Worm (Caenorhabditis elegans) whole organism, L2 larva: ENCODE data around the gene ire-1.

Experiments used
- C34F6.9 ChIP-seq: fragments of 150-350 bp; optimal IDR thresholded peaks from 2 replicates; lab custom pipeline; 2014; ENCODE audit warnings: missing biosample characterization, missing genetic modification characterization
- F13H6.1 ChIP-seq: sonication (generic microtip); optimal IDR thresholded peaks from 2 replicates; lab custom pipeline; 2016; ENCODE audit warnings: missing genetic modification characterization, missing compliant biosample characterization
- Y55F3AM.14 ChIP-seq: fragments of 200-800 bp; sonication (Bioruptor generic); optimal IDR thresholded peaks from 2 replicates; lab custom pipeline; 2018; ENCODE audit warnings: mild to moderate bottlenecking, missing genetic modification characterization, missing compliant biosample characterization
- alr-1 ChIP-seq: fragments of 150-350 bp; optimal IDR thresholded peaks from 2 replicates; lab custom pipeline; 2014; ENCODE audit warnings: missing biosample characterization, missing genetic modification characterization
- aly-2 ChIP-seq: fragments of 150-350 bp; optimal IDR thresholded peaks from 2 replicates; lab custom pipeline; 2014; ENCODE audit warnings: missing biosample characterization, missing genetic modification characterization
- ama-1 ChIP-seq: fragments of 150-350 bp; optimal IDR thresholded peaks from 2 replicates; lab custom pipeline; 2018; ENCODE audit warnings: inconsistent platforms
- blmp-1 ChIP-seq: sonication (generic microtip); optimal IDR thresholded peaks from 2 replicates; lab custom pipeline; 2017; ENCODE audit warnings: missing genetic modification characterization, mild to moderate bottlenecking, missing compliant biosample characterization, antibody characterized with exemption, moderate library complexity; ENCODE audit not compliant: insufficient read depth
- ceh-16 ChIP-seq: fragments of 150-350 bp; optimal IDR thresholded peaks from 2 replicates; lab custom pipeline; 2014; ENCODE audit warnings: missing biosample characterization, missing genetic modification characterization
- ceh-82 ChIP-seq: fragments of 150-350 bp; optimal IDR thresholded peaks from 2 replicates; lab custom pipeline; 2014; ENCODE audit warnings: missing biosample characterization, missing genetic modification characterization
- dmd-4 ChIP-seq: sonication (generic microtip); optimal IDR thresholded peaks from 2 replicates; lab custom pipeline; 2017; ENCODE audit warnings: missing biosample characterization, missing genetic modification characterization
- egl-27 ChIP-seq: sonication (generic microtip); optimal IDR thresholded peaks from 3 replicates; lab custom pipeline; 2017; ENCODE audit warnings: missing biosample characterization, missing genetic modification reagents, missing genetic modification characterization
- elt-1 ChIP-seq: fragments of 150-350 bp; optimal IDR thresholded peaks from 2 replicates; lab custom pipeline; 2014; ENCODE audit warnings: missing biosample characterization, missing genetic modification characterization
- elt-3 ChIP-seq: sonication (generic microtip); optimal IDR thresholded peaks from 2 replicates; lab custom pipeline; 2017; ENCODE audit warnings: missing biosample characterization, missing genetic modification characterization
- fos-1 ChIP-seq: fragments of 150-350 bp; optimal IDR thresholded peaks from 2 replicates; lab custom pipeline; 2014; ENCODE audit warnings: missing biosample characterization, missing genetic modification characterization
- gmeb-1 ChIP-seq: fragments of 150-350 bp; optimal IDR thresholded peaks from 2 replicates; lab custom pipeline; 2014; ENCODE audit warnings: missing biosample characterization, missing genetic modification characterization
- lin-11 ChIP-seq: fragments of 150-350 bp; sonication (generic microtip); optimal IDR thresholded peaks from 2 replicates; lab custom pipeline; 2014; ENCODE audit warnings: missing biosample characterization, missing genetic modification characterization, inconsistent platforms, mixed read lengths
- lin-13 ChIP-seq: fragments of 150-350 bp; optimal IDR thresholded peaks from 2 replicates; lab custom pipeline; 2014; ENCODE audit warnings: missing biosample characterization, missing genetic modification reagents, missing genetic modification characterization
- lin-39 ChIP-seq: fragments of 150-350 bp; optimal IDR thresholded peaks from 2 replicates; lab custom pipeline; 2014; ENCODE audit warnings: missing biosample characterization, missing genetic modification reagents, missing genetic modification characterization
- lsy-2 ChIP-seq, 2 experiments: fragments of 150-350 bp in 1 of 2; sonication (generic microtip) in 1 of 2; optimal IDR thresholded peaks; 2 replicates each; lab custom pipeline; 2014 to 2017; ENCODE audit warnings: missing biosample characterization in 2 of 2, missing genetic modification characterization in 2 of 2
- mab-5 ChIP-seq: fragments of 150-350 bp; optimal IDR thresholded peaks from 2 replicates; lab custom pipeline; 2014; ENCODE audit warnings: missing biosample characterization, missing genetic modification characterization
- mbf-1 ChIP-seq: sonication (generic microtip); optimal IDR thresholded peaks from 2 replicates; lab custom pipeline; 2017; ENCODE audit warnings: missing biosample characterization, missing genetic modification characterization
- mdl-1 ChIP-seq, 2 experiments: fragments of 150-350 bp in 1 of 2; sonication (generic microtip) in 1 of 2; optimal IDR thresholded peaks; 2 replicates each; lab custom pipeline; 2017; ENCODE audit warnings: missing biosample characterization in 2 of 2, missing genetic modification characterization in 2 of 2
- nhr-10 ChIP-seq: sonication (generic microtip); optimal IDR thresholded peaks from 2 replicates; lab custom pipeline; 2017; ENCODE audit warnings: missing biosample characterization, missing genetic modification characterization
- nhr-11 ChIP-seq: fragments of 150-350 bp; optimal IDR thresholded peaks from 2 replicates; lab custom pipeline; 2014; ENCODE audit warnings: missing biosample characterization, missing genetic modification characterization
- nhr-12 ChIP-seq: fragments of 150-350 bp; optimal IDR thresholded peaks from 2 replicates; lab custom pipeline; 2014; ENCODE audit warnings: missing biosample characterization, missing genetic modification characterization
- nhr-129 ChIP-seq: fragments of 150-350 bp; optimal IDR thresholded peaks from 2 replicates; lab custom pipeline; 2014; ENCODE audit warnings: missing biosample characterization, missing genetic modification characterization
- nhr-21 ChIP-seq: fragments of 150-350 bp; optimal IDR thresholded peaks from 2 replicates; lab custom pipeline; 2014; ENCODE audit warnings: missing biosample characterization, missing genetic modification characterization
- nhr-23 ChIP-seq: fragments of 150-350 bp; optimal IDR thresholded peaks from 2 replicates; lab custom pipeline; 2014; ENCODE audit warnings: missing biosample characterization, missing genetic modification reagents, missing genetic modification characterization
- nhr-237 ChIP-seq: fragments of 150-350 bp; optimal IDR thresholded peaks from 2 replicates; lab custom pipeline; 2014; ENCODE audit warnings: missing biosample characterization, missing genetic modification characterization
- nhr-25 ChIP-seq: fragments of 150-350 bp; sonication (generic microtip); optimal IDR thresholded peaks from 3 replicates; lab custom pipeline; 2014; ENCODE audit warnings: missing biosample characterization, missing genetic modification characterization
- nhr-6 ChIP-seq: fragments of 150-350 bp; optimal IDR thresholded peaks from 2 replicates; lab custom pipeline; 2014; ENCODE audit warnings: missing biosample characterization, missing genetic modification characterization
- nhr-77 ChIP-seq: fragments of 150-350 bp; optimal IDR thresholded peaks from 2 replicates; lab custom pipeline; 2014; ENCODE audit warnings: missing biosample characterization, missing genetic modification characterization
- peb-1 ChIP-seq: fragments of 150-350 bp; optimal IDR thresholded peaks from 2 replicates; lab custom pipeline; 2014; ENCODE audit warnings: missing biosample characterization, missing genetic modification characterization
- sem-4 ChIP-seq: fragments of 150-350 bp; optimal IDR thresholded peaks from 2 replicates; lab custom pipeline; 2014; ENCODE audit warnings: missing biosample characterization, missing genetic modification reagents, missing genetic modification characterization
- skn-1 ChIP-seq: sonication (generic microtip); optimal IDR thresholded peaks from 2 replicates; lab custom pipeline; 2017; ENCODE audit warnings: missing biosample characterization, missing genetic modification characterization
- sma-9 ChIP-seq, 2 experiments: fragments of 150-350 bp in 1 of 2; sonication (generic microtip) in 1 of 2; optimal IDR thresholded peaks; 2 replicates each; lab custom pipeline; 2014 to 2016; ENCODE audit warnings: missing genetic modification characterization in 2 of 2, mild to moderate bottlenecking in 1 of 2, missing biosample characterization in 1 of 2, missing compliant biosample characterization in 1 of 2, missing genetic modification reagents in 1 of 2, moderate library complexity in 1 of 2
- snpc-4 ChIP-seq: fragments of 150-350 bp; optimal IDR thresholded peaks from 2 replicates; lab custom pipeline; 2014; ENCODE audit warnings: missing biosample characterization, missing genetic modification characterization
- unc-39 ChIP-seq: fragments of 150-350 bp; optimal IDR thresholded peaks from 2 replicates; lab custom pipeline; 2014; ENCODE audit warnings: missing biosample characterization, missing genetic modification characterization
- unc-55 ChIP-seq: fragments of 150-350 bp; sonication (generic microtip); optimal IDR thresholded peaks from 3 replicates; lab custom pipeline; 2014; ENCODE audit warnings: missing biosample characterization, missing genetic modification reagents, missing genetic modification characterization
- unc-62 ChIP-seq: fragments of 150-350 bp; optimal IDR thresholded peaks from 2 replicates; lab custom pipeline; 2014; ENCODE audit warnings: missing biosample characterization, missing genetic modification reagents, missing genetic modification characterization
- ztf-1 ChIP-seq: fragments of 200-800 bp; sonication (Bioruptor generic); conservative IDR thresholded peaks from 2 replicates; pipeline ENCODE4 v1.3.6; 2022; ENCODE audit warnings: missing genetic modification characterization, missing compliant biosample characterization
- ztf-11 ChIP-seq: sonication (generic microtip); optimal IDR thresholded peaks from 2 replicates; lab custom pipeline; 2017; ENCODE audit warnings: missing biosample characterization, missing genetic modification characterization

The ire-1 gene

ce11 chrII:8099212-8099784 is 25.4 kb downstream of the ire-1 start:
- TF ChIP-seq nhr-10, result no peak
- TF ChIP-seq lin-39 (tag; lab: Kevin White, UChicago), result no peak
- no peak for TF ChIP-seq ztf-11
- TF ChIP-seq lsy-2 (tag; optimal IDR thresholded peaks at IDR 0.05; lab: Kevin White, UChicago), result no peak
- no peak for TF ChIP-seq unc-39 (tag; lab: Kevin White, UChicago)
- TF ChIP-seq nhr-129, result peak; percentile 52
- TF ChIP-seq skn-1 (tag; lab: Kevin White, UChicago), result no peak
- TF ChIP-seq F13H6.1, result no peak
- peak; percentile 78 for TF ChIP-seq nhr-25 (tag; lab: Kevin White, UChicago)
- no peak for TF ChIP-seq ceh-16 (tag; lab: Kevin White, UChicago)
- no peak for TF ChIP-seq mdl-1 (tag; optimal IDR thresholded peaks at IDR 0.05; lab: Kevin White, UChicago)
- TF ChIP-seq nhr-237 (tag; lab: Kevin White, UChicago), result no peak
- no peak for TF ChIP-seq nhr-21
- TF ChIP-seq alr-1 (tag; lab: Kevin White, UChicago), result no peak
- no peak for TF ChIP-seq egl-27
- TF ChIP-seq lin-11, result no peak
- TF ChIP-seq nhr-11 (tag; lab: Kevin White, UChicago), result no peak

- TF ChIP-seq F13H6.1, result no peak
- TF ChIP-seq blmp-1 (tag; lab: Kevin White, UChicago), result peak; percentile 68
Measured at ce11 chrII:8093914-8094313, 30.8 kb downstream of the ire-1 start.

ce11 chrII:8093283-8093682 is 31.4 kb downstream of the ire-1 start:
- TF ChIP-seq nhr-11 (tag; lab: Kevin White, UChicago), result no peak
- no peak for TF ChIP-seq nhr-237 (tag; lab: Kevin White, UChicago)
- no peak for TF ChIP-seq mdl-1 (tag; optimal IDR thresholded peaks at IDR 0.05; lab: Kevin White, UChicago)
- TF ChIP-seq fos-1, result no peak
- no peak for TF ChIP-seq F13H6.1
- no peak for TF ChIP-seq elt-1 (tag; lab: Kevin White, UChicago)
- TF ChIP-seq ama-1 (lab: Kevin White, UChicago), result no peak
- no peak for TF ChIP-seq sma-9 (GFP tag; optimal IDR thresholded peaks at IDR 0.05; lab: Kevin White, UChicago)
- TF ChIP-seq sma-9 (tag; optimal IDR thresholded peaks at IDR 0.05; lab: Kevin White, UChicago), result no peak
- no peak for TF ChIP-seq peb-1
- no peak for TF ChIP-seq elt-3 (tag; lab: Kevin White, UChicago)
- TF ChIP-seq ztf-1 (GFP tag; lab: Robert Waterston, UW), result no peak
- no peak for TF ChIP-seq nhr-10

ce11 chrII:8092537-8092936 is 32.2 kb downstream of the ire-1 start, which contains the start of gene ltd-1:
Gene ltd-1, minus strand, starts transcription at chrII:8092754.
- TF ChIP-seq nhr-12 (tag; lab: Kevin White, UChicago) (no peak), sma-9 (GFP tag; optimal IDR thresholded peaks at IDR 0.05; lab: Kevin White, UChicago) (no peak), sma-9 (tag; optimal IDR thresholded peaks at IDR 0.05; lab: Kevin White, UChicago) (no peak)

- TF ChIP-seq unc-55 (peak; percentile 64), lin-11 (no peak), nhr-12 (tag; lab: Kevin White, UChicago) (no peak), sem-4 (tag; lab: Kevin White, UChicago) (no peak), mbf-1 (tag; lab: Kevin White, UChicago) (no peak), ceh-82 (tag; lab: Kevin White, UChicago) (no peak), nhr-21 (peak; percentile 55), fos-1 (peak; percentile 78), alr-1 (tag; lab: Kevin White, UChicago) (no peak), nhr-23 (tag; lab: Kevin White, UChicago) (no peak), mab-5 (tag; lab: Kevin White, UChicago) (no peak), nhr-77 (tag; lab: Kevin White, UChicago) (no peak), ceh-16 (tag; lab: Kevin White, UChicago) (peak; percentile 12), ztf-1 (GFP tag; lab: Robert Waterston, UW) (no peak), C34F6.9 (tag; lab: Kevin White, UChicago) (peak; percentile 18), aly-2 (tag; lab: Kevin White, UChicago) (no peak), Y55F3AM.14 (no peak), gmeb-1 (tag; lab: Kevin White, UChicago) (peak; percentile 74), unc-62 (GFP tag; lab: Kevin White, UChicago) (no peak), nhr-10 (no peak), F13H6.1 (peak; percentile 63), lin-13 (GFP tag; lab: Kevin White, UChicago) (peak; percentile 71), snpc-4 (tag; lab: Kevin White, UChicago) (peak; percentile 98), blmp-1 (tag; lab: Kevin White, UChicago) (peak; percentile 28), skn-1 (tag; lab: Kevin White, UChicago) (peak; percentile 14), egl-27 (peak; percentile 63), nhr-6 (tag; lab: Kevin White, UChicago) (no peak), nhr-11 (tag; lab: Kevin White, UChicago) (no peak), dmd-4 (tag; lab: Kevin White, UChicago) (no peak), lin-39 (tag; lab: Kevin White, UChicago) (no peak), sma-9 (GFP tag; optimal IDR thresholded peaks at IDR 0.05; lab: Kevin White, UChicago) (peak; percentile 67), sma-9 (tag; optimal IDR thresholded peaks at IDR 0.05; lab: Kevin White, UChicago) (no peak), peb-1 (no peak), nhr-237 (tag; lab: Kevin White, UChicago) (no peak), mdl-1 (tag; optimal IDR thresholded peaks at IDR 0.05; lab: Kevin White, UChicago) (peak; percentile 24 to 34)
Measured at ce11 chrII:8091528-8091927, 33.2 kb downstream of the ire-1 start.
